Fruit fly (Drosophila melanogaster) whole organism, prepupa: ENCODE data around the gene mino.

Experiments
- CG11902 ChIP-seq: fragments of 200-800 bp; sonication (Bioruptor generic); optimal IDR thresholded peaks from 3 replicates; lab custom pipeline; 2016; ENCODE audit warnings: missing biosample characterization, missing genetic modification characterization
- CG16779 ChIP-seq: fragments of 200-800 bp; sonication (Bioruptor generic); optimal IDR thresholded peaks from 3 replicates; lab custom pipeline; 2017; ENCODE audit warnings: missing biosample characterization, mild to moderate bottlenecking, missing genetic modification characterization
- CG3919 ChIP-seq: fragments of 200-800 bp; sonication (Bioruptor generic); optimal IDR thresholded peaks from 3 replicates; lab custom pipeline; 2016; ENCODE audit warnings: missing biosample characterization, missing genetic modification characterization
- CG6854 ChIP-seq: fragments of 200-800 bp; sonication (Bioruptor generic); optimal IDR thresholded peaks from 2 replicates; lab custom pipeline; 2017; ENCODE audit warnings: missing biosample characterization, mild to moderate bottlenecking, missing genetic modification characterization
- Gug ChIP-seq: fragments of 200-800 bp; sonication (Bioruptor generic); IDR thresholded peaks from 2 replicates; pipeline ENCODE4 v1.3.6; 2022; ENCODE audit warnings: missing biosample characterization, missing genetic modification characterization
- Sox15 ChIP-seq: fragments of 200-800 bp; sonication (Bioruptor generic); optimal IDR thresholded peaks from 3 replicates; lab custom pipeline; 2016; ENCODE audit warnings: missing biosample characterization, missing genetic modification characterization
- acj6 ChIP-seq: fragments of 200-800 bp; sonication (Bioruptor generic); optimal IDR thresholded peaks from 3 replicates; lab custom pipeline; 2016; ENCODE audit warnings: missing biosample characterization, missing genetic modification characterization
- svp ChIP-seq: fragments of 200-800 bp; sonication (Bioruptor generic); peaks from one replicate; lab custom pipeline; 2016; ENCODE audit warnings: missing biosample characterization, missing genetic modification characterization

DNA sequence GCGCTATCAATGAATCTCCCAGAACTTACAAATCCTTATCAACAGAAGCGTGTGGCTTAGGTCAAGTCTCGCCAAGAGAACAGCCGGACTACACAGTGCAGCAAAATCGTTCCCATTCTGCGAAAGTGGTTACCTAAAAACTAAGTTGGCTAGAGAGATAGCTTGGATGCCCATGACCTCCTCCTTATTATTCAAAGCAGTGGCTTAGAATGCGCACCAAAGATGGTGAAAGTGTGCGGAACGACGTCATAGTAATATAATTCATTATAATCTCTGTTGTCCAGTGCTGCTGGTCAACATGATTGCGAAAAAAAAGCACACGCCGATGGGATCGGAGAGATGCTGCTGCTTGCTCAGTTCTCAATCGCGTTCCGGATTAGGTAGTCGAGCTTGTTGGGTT, 29.5 kb downstream of the mino start, which contains the start of gene Nep7:
- TF ChIP-seq Gug (GFP tag; lab: Robert Waterston, UW) (peak; percentile 35; the same call in 1 of the 2 replicates), CG6854 (GFP tag; lab: Kevin White, UChicago) (no peak), CG11902 (no peak), CG3919 (GFP tag; lab: Kevin White, UChicago) (no peak), acj6 (GFP tag; lab: Kevin White, UChicago) (no peak), svp (GFP tag; lab: Kevin White, UChicago) (peak; percentile 82), Sox15 (GFP tag; lab: Kevin White, UChicago) (no peak), CG16779 (tag; lab: Kevin White, UChicago) (no peak)
